Fruit fly (Drosophila melanogaster) whole organism, pupa: ENCODE results near the gene CG4998.

Experiments used
- CG10348 ChIP-seq: fragments of 200-800 bp; sonication (Bioruptor generic); IDR thresholded peaks from 2 replicates; pipeline ENCODE4 v1.3.6; 2022; ENCODE audit warnings: missing biosample characterization, missing genetic modification characterization
- CG12605 ChIP-seq: fragments of 200-800 bp; sonication (Bioruptor generic); IDR thresholded peaks from 2 replicates; pipeline ENCODE4 v1.3.6; 2022; ENCODE audit warnings: missing biosample characterization, missing genetic modification characterization
- CG13204 ChIP-seq: fragments of 200-800 bp; sonication (Bioruptor generic); optimal IDR thresholded peaks from 2 replicates; lab custom pipeline; 2018; ENCODE audit warnings: missing biosample characterization, mild to moderate bottlenecking, missing genetic modification characterization, moderate library complexity
- CG32121 ChIP-seq: fragments of 200-800 bp; sonication (Bioruptor generic); IDR thresholded peaks from 2 replicates; pipeline ENCODE4 v1.3.6; 2022; ENCODE audit warnings: missing biosample characterization, missing genetic modification characterization
- CG8159 ChIP-seq: fragments of 200-800 bp; sonication (Bioruptor generic); optimal IDR thresholded peaks from 3 replicates; lab custom pipeline; 2018; ENCODE audit warnings: missing biosample characterization, mild to moderate bottlenecking, missing genetic modification characterization, moderate library complexity
- EcR ChIP-seq: fragments of 200-800 bp; sonication (Bioruptor generic); optimal IDR thresholded peaks from 3 replicates; lab custom pipeline; 2019; ENCODE audit warnings: missing biosample characterization, missing genetic modification characterization, mild to moderate bottlenecking, moderate library complexity, missing genetic modification reagents
- Pif1A ChIP-seq: fragments of 200-800 bp; sonication (Bioruptor generic); optimal IDR thresholded peaks from 3 replicates; lab custom pipeline; 2016; ENCODE audit warnings: missing biosample characterization, missing genetic modification characterization
- gl ChIP-seq: fragments of 200-800 bp; sonication (Bioruptor generic); optimal IDR thresholded peaks from 2 replicates; lab custom pipeline; 2018; ENCODE audit warnings: missing biosample characterization, mild to moderate bottlenecking, missing genetic modification characterization

- TF ChIP-seq Pif1A (GFP tag; lab: Kevin White, UChicago) (no peak), gl (tag; lab: Kevin White, UChicago) (no peak), CG10348 (GFP tag; lab: Robert Waterston, UW) (no peak), CG12605 (no peak), CG13204 (GFP tag; lab: Kevin White, UChicago) (no peak), CG8159 (tag; lab: Kevin White, UChicago) (no peak), EcR (GFP tag; lab: Kevin White, UChicago) (no peak), CG32121 (no peak)
Measured at dm6 chr3L:16317724-16318123, 21.1 kb upstream of the CG4998 start, which contains the start of gene Nplp3.
